Worm (Caenorhabditis elegans): Measurements from ENCODE around the gene swan-1.

- no peak for TF ChIP-seq him-1 (tag; optimal IDR thresholded peaks at IDR 0.05)
- TF ChIP-seq W03F9.2 (tag; optimal IDR thresholded peaks at IDR 0.05): no peak
Measured at ce11 chrV:13771209-13771608, 35.8 kb downstream of the swan-1 start, which contains the start of gene F20G2.5.
